Worm (Caenorhabditis elegans) whole organism, L1 larva: ENCODE data around the gene ZK185.3.

Experiments
- C34B4.2 ChIP-seq: sonication (generic microtip); optimal IDR thresholded peaks from 2 replicates; lab custom pipeline; 2017; ENCODE audit warnings: mild to moderate bottlenecking, missing genetic modification characterization, missing compliant biosample characterization
- ama-1 ChIP-seq: fragments of 150-350 bp; optimal IDR thresholded peaks from 2 replicates; lab custom pipeline; 2014
- elt-3 ChIP-seq, 6 experiments: fragments of 150-350 bp in 1 of 6; sonication (generic microtip); optimal IDR thresholded peaks; 2 replicates each; lab custom pipeline; 2017 to 2018; ENCODE audit warnings: missing biosample characterization in 6 of 6, missing genetic modification characterization in 6 of 6, inconsistent platforms in 1 of 6
- lin-39 ChIP-seq: fragments of 150-350 bp; optimal IDR thresholded peaks from 2 replicates; lab custom pipeline; 2014; ENCODE audit warnings: missing biosample characterization, missing genetic modification reagents, missing genetic modification characterization
- lsy-2 ChIP-seq, 2 experiments: fragments of 150-350 bp; optimal IDR thresholded peaks; 2 replicates each; lab custom pipeline; 2014; ENCODE audit warnings: missing biosample characterization in 2 of 2, missing genetic modification characterization in 2 of 2
- mdl-1 ChIP-seq, 2 experiments: fragments of 150-350 bp; optimal IDR thresholded peaks; 2 replicates each; lab custom pipeline; 2014 to 2017; ENCODE audit warnings: missing biosample characterization in 2 of 2, missing genetic modification characterization in 2 of 2, inconsistent platforms in 1 of 2
- mef-2 ChIP-seq: fragments of 150-350 bp; optimal IDR thresholded peaks from 2 replicates; lab custom pipeline; 2014; ENCODE audit warnings: missing biosample characterization, missing genetic modification characterization
- nhr-11 ChIP-seq: fragments of 150-350 bp; optimal IDR thresholded peaks from 2 replicates; lab custom pipeline; 2014; ENCODE audit warnings: missing biosample characterization, missing genetic modification characterization
- nhr-71 ChIP-seq: sonication (generic microtip); optimal IDR thresholded peaks from 2 replicates; lab custom pipeline; 2016; ENCODE audit warnings: mild to moderate bottlenecking, missing genetic modification characterization, moderate library complexity, missing compliant biosample characterization
- nhr-76 ChIP-seq: sonication (generic microtip); optimal IDR thresholded peaks from 2 replicates; lab custom pipeline; 2017; ENCODE audit warnings: missing biosample characterization, missing genetic modification characterization
- snpc-4 ChIP-seq: fragments of 150-350 bp; optimal IDR thresholded peaks from 2 replicates; lab custom pipeline; 2014; ENCODE audit warnings: missing biosample characterization, missing genetic modification characterization

DNA sequence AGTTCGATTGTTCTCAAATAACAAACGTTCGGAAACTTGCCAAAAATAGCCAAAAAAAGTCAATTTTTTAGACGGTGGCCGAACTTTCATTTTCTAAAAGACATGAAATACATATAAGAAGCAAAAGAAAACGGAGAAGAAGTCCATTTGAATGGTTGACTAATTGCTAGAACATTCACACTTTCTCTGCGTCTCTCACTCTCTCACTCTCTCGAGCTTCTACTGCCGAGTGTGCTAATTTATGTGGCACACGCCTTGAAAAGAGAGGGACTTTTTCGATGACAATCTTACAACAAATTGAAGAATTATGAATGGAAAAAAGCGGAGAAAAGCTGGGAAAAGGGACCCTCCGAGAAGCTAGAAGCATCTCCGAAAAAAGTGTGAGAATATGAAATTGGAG lies 43.8 kb upstream of the ZK185.3 start:
- TF ChIP-seq elt-3 (tag; optimal IDR thresholded peaks at IDR 0.05; lab: Kevin White, UChicago) (no peak), lsy-2 (tag; optimal IDR thresholded peaks at IDR 0.05; lab: Kevin White, UChicago) (no peak), nhr-11 (no peak), ama-1 (lab: Kevin White, UChicago) (no peak), nhr-76 (tag; lab: Kevin White, UChicago) (no peak), mdl-1 (tag; optimal IDR thresholded peaks at IDR 0.05; lab: Kevin White, UChicago) (no peak), C34B4.2 (tag; lab: Kevin White, UChicago) (no peak), snpc-4 (tag; lab: Kevin White, UChicago) (no peak), nhr-71 (no peak), mef-2 (tag; lab: Kevin White, UChicago) (no peak), lin-39 (tag; lab: Kevin White, UChicago) (no peak)
